Fruit fly (Drosophila melanogaster): ENCODE measurements around the gene CG18178.

CG18178 gene

DNA sequence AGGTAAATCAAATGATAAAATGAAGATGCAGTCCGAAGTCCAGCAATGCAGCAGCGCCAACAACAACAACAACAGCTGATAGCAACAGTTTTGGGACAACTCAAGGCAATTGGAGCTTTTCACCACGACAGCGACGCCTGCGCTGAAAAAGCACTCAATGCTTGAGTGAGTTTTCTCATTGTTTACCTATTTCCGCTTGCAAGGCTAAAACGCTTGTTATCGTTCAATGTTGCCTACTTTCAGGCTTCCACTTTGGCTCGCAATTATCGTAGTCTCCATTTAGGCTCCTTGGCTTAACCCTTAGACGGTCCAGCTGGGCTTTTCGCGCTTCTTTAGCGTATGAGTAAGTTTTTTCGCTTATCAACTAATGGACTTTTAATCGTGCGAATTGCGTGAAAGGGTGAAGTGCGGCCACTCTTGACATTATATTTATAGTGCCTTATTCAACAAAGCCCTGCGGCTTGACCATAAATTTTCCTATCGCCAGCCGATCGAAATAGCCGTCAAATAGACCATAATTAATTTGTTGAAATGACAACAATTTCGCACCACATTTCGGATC is 43.2 kb upstream of the CG18178 start (continued):
- no peak for TF ChIP-seq Gsc (GFP tag; IDR thresholded peaks at IDR 0.05)
- no peak for TF ChIP-seq CG4617 (GFP tag; optimal IDR thresholded peaks at IDR 0.05; ENCODE audit: borderline replicate concordance)
- no peak for TF ChIP-seq tup (GFP tag; optimal IDR thresholded peaks at IDR 0.05)
- TF ChIP-seq CG4820 (GFP tag; optimal IDR thresholded peaks at IDR 0.05), result no peak
- peak; percentile 96 for TF ChIP-seq ftz-f1 (GFP tag; optimal IDR thresholded peaks at IDR 0.05)
- no peak for TF ChIP-seq Aef1 (GFP tag; IDR thresholded peaks at IDR 0.05)
- no peak for TF ChIP-seq Dad (GFP tag; optimal IDR thresholded peaks at IDR 0.05)
- TF ChIP-seq CG3407 (GFP tag; optimal IDR thresholded peaks at IDR 0.05), result no peak
- no peak for TF ChIP-seq CG1602 (GFP tag; optimal IDR thresholded peaks at IDR 0.05)
- peak; percentile 18 for TF ChIP-seq CHES-1-like (GFP tag; optimal IDR thresholded peaks at IDR 0.05)
- no peak for TF ChIP-seq CG7372 (GFP tag; IDR thresholded peaks at IDR 0.05)
- no peak for TF ChIP-seq CG7556 (GFP tag; optimal IDR thresholded peaks at IDR 0.05)
- TF ChIP-seq lilli (GFP tag; optimal IDR thresholded peaks at IDR 0.05), result no peak
- TF ChIP-seq CG4328 (GFP tag; optimal IDR thresholded peaks at IDR 0.05), result no peak
- no peak for TF ChIP-seq CG3838 (GFP tag; optimal IDR thresholded peaks at IDR 0.05)
- no peak for TF ChIP-seq sisA (GFP tag; IDR thresholded peaks at IDR 0.05)
- no peak for TF ChIP-seq CG10274 (GFP tag; optimal IDR thresholded peaks at IDR 0.05)
- no peak for TF ChIP-seq Stat92E (GFP tag; optimal IDR thresholded peaks at IDR 0.05)
- peak; percentile 12 for TF ChIP-seq wek (GFP tag; optimal IDR thresholded peaks at IDR 0.05)
- no peak for TF ChIP-seq Oli (tag; optimal IDR thresholded peaks at IDR 0.05)
- TF ChIP-seq Bdp1 (GFP tag; optimal IDR thresholded peaks at IDR 0.05), result no peak
- no peak for TF ChIP-seq Drgx (GFP tag; IDR thresholded peaks at IDR 0.05)
- TF ChIP-seq CG14710 (tag; optimal IDR thresholded peaks at IDR 0.05), result no peak
- peak; percentile 83 for TF ChIP-seq ci (GFP tag; IDR thresholded peaks at IDR 0.05)
- no peak for TF ChIP-seq Deaf1 (tag; optimal IDR thresholded peaks at IDR 0.05)
- TF ChIP-seq NC2β (GFP tag; optimal IDR thresholded peaks at IDR 0.05), result no peak
- TF ChIP-seq ERR (GFP tag; optimal IDR thresholded peaks at IDR 0.05), result peak; percentile 20
- TF ChIP-seq CG10979 (tag; optimal IDR thresholded peaks at IDR 0.05), result no peak
- no peak for TF ChIP-seq hbn (GFP tag; IDR thresholded peaks at IDR 0.05; ENCODE audit: partially characterized antibody)
- no peak for TF ChIP-seq Hmx (GFP tag; optimal IDR thresholded peaks at IDR 0.05)
- no peak for TF ChIP-seq CG15479 (GFP tag; optimal IDR thresholded peaks at IDR 0.05)
- no peak for TF ChIP-seq sr (GFP tag; IDR thresholded peaks at IDR 0.05)
- no peak for TF ChIP-seq jigr1 (GFP tag; IDR thresholded peaks at IDR 0.05)
- 0 out of 3 replicates have a peak, but pooled peaks have one; percentile 10 for TF ChIP-seq CG11456 (GFP tag; IDR thresholded peaks at IDR 0.05)
- TF ChIP-seq Usf (GFP tag; optimal IDR thresholded peaks at IDR 0.05), result no peak
- no peak for TF ChIP-seq H15 (GFP tag; IDR thresholded peaks at IDR 0.05)
- no peak for TF ChIP-seq CG9609 (GFP tag; optimal IDR thresholded peaks at IDR 0.05)
- peak; percentile 46; the same call in 1 of the 2 replicates for TF ChIP-seq CG4360 (GFP tag; IDR thresholded peaks at IDR 0.05)
- TF ChIP-seq CG10959 (GFP tag; IDR thresholded peaks at IDR 0.05), result peak; percentile 7; the same call in 1 of the 2 replicates
- TF ChIP-seq CG7786 (GFP tag; optimal IDR thresholded peaks at IDR 0.05), result no peak
- TF ChIP-seq E2f2 (GFP tag; IDR thresholded peaks at IDR 0.05), result no peak
- no peak for TF ChIP-seq CG7745 (tag; optimal IDR thresholded peaks at IDR 0.05)
- peak; percentile 46 for TF ChIP-seq CG6813 (GFP tag; optimal IDR thresholded peaks at IDR 0.05)
- no peak for TF ChIP-seq CG10267 (tag; optimal IDR thresholded peaks at IDR 0.05)
- TF ChIP-seq MESR4 (GFP tag; optimal IDR thresholded peaks at IDR 0.05), result no peak
- no peak for TF ChIP-seq cato (GFP tag; optimal IDR thresholded peaks at IDR 0.05; ENCODE audit: borderline replicate concordance)
- no peak for TF ChIP-seq vfl (GFP tag; optimal IDR thresholded peaks at IDR 0.05)
- TF ChIP-seq sna (GFP tag; IDR thresholded peaks at IDR 0.05; ENCODE audit: partially characterized antibody), result no peak
- TF ChIP-seq CG4854 (GFP tag; optimal IDR thresholded peaks at IDR 0.05), result no peak
- no peak for TF ChIP-seq CG18262 (tag; optimal IDR thresholded peaks at IDR 0.05)
- TF ChIP-seq yki (optimal IDR thresholded peaks at IDR 0.05), result no peak

Measured in whole organism, embryonic.